Fruit fly (Drosophila melanogaster): Measurements from ENCODE around the gene CG42263.

The CG42263 gene

DNA sequence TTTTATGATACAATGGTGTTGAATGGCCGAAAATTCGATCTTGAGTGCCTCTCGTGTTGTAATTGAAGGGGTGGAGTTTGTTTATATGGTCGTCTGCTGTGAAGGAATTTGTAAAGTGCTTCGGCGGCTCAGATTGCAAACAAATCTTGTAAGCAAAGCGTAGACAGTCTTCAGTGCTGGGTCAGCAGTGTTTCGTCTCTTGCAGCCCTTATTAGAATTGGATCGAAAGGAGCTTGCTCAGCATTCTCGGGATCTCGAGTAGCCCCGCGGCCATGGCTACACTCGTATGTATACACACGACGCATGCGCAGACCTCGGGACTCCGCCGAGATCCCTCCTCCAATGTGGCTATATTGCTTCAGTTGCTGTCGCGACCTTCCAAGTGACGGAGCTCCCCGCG lies 22.5 kb upstream of the CG42263 start:
- no peak for TF ChIP-seq CG17801 (GFP tag; optimal IDR thresholded peaks at IDR 0.05; ENCODE audit: partially characterized antibody)

DNA sequence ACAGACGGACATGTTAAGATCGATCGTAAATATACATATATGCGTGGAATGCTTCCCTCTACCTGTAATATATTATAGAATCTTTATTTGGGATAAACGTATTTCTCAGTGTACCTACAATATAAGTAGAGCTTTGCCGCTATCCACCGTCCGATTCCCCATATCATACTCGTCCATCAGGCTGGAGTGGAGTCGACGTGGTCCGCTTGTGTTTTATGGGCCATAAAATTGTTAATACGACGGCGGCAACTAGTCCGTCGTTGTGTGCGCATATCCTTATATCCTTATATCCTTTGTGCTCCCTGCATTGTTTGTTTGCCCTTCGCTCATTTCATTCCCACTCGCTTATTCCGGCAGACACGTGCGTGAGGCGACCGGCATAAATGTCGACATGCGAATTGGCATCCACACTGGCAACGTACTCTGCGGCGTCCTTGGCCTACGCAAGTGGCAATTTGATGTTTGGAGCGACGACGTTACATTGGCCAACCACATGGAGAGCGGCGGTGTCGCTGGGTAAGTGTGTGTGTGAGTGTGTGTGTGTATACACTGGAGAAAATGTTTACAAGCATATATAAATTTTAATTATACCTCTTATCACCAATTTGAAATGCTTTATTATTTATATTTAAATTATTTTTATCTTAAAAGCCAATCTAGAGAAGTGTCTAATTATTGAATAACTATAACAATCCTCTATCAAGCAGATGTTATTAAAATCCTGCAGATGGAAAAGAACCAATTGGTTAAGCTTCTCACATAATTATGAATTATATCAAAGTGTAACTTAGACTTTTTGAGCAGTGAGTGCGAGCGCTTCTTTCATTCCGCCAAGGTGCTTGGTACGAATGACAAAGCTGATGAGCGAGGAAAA lies 13.4 kb upstream of the CG42263 start:
- TF ChIP-seq CG17801 (GFP tag; optimal IDR thresholded peaks at IDR 0.05; ENCODE audit: partially characterized antibody) = no peak

DNA sequence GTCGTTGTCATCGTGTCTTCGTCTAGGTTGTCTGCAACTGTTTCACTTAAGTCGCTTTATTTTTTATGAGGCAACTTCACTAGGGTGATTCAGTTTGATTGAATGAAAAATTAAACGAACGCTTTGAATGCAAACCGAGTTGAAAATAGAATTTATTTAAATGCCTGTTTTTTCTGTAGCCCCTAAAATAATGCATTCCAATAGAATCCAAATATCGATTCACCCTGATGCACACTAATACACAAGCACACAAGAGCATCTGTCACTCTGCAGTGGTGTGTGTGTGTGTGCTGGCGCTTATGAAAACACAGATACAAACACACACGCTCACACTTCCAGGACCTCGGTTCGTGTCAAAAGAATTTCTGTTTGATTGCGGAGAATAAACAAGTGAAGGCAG lies 6.2 kb upstream of the CG42263 start:
- TF ChIP-seq CG17801 (GFP tag; optimal IDR thresholded peaks at IDR 0.05; ENCODE audit: partially characterized antibody) = no peak

DNA sequence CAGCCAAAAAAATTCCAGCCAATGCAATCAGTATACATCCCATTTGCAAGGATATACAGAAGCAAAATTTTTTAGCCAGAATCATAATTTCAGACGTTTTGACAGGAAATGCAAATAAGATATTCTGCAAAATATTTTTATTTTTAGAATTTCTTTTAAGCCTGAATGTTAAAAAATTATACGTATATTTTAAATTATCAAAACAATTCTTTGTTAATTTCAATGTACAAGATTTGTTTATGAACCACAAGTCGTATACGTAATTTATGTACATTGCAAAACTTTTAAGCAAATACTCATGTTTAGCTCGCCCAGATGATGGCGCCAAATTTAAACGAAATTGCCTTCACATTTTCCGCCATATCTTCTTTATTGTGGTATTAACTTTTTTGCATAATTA lies 1.2 kb downstream of the CG42263 start, which contains the start of gene CG42654:
CG42654 (minus strand) TSS at position 101 of the 400 bp plus-strand sequence.
- no peak for TF ChIP-seq CG17801 (GFP tag; optimal IDR thresholded peaks at IDR 0.05; ENCODE audit: partially characterized antibody)

DNA sequence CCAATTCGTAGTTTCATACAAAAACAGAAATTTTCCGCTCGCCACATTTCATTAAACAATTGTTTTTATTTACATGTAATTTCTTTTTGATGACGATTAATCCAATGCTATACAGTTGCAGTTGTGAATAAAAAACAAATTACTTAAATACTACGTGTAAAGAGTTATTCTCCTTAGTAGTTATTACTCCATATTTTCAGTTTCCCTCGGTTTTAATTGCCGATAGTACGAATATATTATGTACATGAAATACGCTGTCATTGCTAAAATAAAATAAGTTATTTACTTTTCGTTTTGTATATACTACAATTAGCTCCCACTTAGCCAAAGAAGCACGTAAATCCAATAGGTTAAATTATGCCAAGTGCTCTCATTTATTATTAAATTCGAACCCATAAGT lies 2.0 kb downstream of the CG42263 start, which contains the start of gene CG42655:
CG42655 (minus strand) TSS at position 101 of the 400 bp plus-strand sequence.
- TF ChIP-seq CG17801 (GFP tag; optimal IDR thresholded peaks at IDR 0.05; ENCODE audit: partially characterized antibody) = no peak

DNA sequence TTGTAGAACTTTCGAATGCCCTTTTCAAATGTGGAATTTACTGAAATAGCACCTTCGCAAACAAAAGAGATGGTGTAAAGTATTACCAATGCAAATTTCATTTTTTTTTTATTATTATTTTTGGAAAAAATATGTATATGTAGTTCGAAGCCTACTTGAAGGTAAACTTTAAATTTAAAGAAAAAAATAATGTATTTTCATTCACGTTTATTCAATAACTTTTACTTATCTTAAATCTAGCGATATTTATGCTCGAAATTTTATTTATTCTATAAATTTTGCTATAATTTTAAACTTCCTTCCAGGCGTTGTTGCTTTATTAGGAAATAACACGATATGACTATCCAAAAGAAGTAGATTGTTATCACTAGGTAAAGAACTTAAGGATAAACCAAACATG lies 2.9 kb downstream of the CG42263 start, which contains the start of gene CG33710:
CG33710 (minus strand) TSS at position 101 of the 400 bp plus-strand sequence.
- TF ChIP-seq CG17801 (GFP tag; optimal IDR thresholded peaks at IDR 0.05; ENCODE audit: partially characterized antibody) = no peak

DNA sequence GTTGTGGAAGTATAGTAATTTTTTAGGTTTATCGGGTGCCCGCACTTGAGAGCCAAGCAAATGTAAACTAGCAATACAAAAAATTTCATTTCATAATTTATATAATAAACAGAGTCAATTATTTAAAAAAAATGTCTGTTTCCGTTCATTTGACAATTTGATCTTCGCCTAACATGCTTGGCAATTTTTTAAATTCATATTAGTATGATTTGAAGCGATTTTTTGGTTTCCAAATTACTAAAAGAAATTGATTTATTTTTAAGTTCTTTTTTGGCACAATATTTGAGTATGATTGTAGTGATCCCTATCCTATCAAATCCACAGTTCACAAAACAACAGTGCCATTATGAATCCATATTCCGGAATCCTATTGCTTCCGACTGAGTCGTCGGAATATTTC lies 3.7 kb downstream of the CG42263 start, which contains the start of gene CG34258:
CG34258 (minus strand) TSS at position 101 of the 400 bp plus-strand sequence.
- TF ChIP-seq CG17801 (GFP tag; optimal IDR thresholded peaks at IDR 0.05; ENCODE audit: partially characterized antibody) = no peak

DNA sequence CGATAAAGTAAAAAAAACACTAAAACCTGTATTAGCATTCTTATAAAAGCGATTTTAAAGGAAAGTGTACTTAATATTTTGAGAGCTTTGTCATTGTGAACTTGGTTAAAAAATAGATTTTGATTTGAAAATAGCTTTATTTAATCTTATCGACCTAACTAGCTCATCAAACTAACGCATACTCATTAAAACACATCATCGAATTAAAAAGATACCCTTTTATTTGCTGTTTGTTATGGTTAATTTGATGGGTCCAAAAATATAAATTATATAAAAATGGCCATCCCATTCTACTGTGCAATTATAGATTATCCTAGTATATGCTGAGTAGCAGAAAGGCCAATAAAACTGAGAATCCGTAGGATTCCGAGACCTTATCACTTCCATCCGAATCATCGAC lies 4.6 kb downstream of the CG42263 start, which contains the start of gene CG32219:
CG32219 (minus strand) TSS at position 101 of the 400 bp plus-strand sequence.
- no peak for TF ChIP-seq CG17801 (GFP tag; optimal IDR thresholded peaks at IDR 0.05; ENCODE audit: partially characterized antibody)

DNA sequence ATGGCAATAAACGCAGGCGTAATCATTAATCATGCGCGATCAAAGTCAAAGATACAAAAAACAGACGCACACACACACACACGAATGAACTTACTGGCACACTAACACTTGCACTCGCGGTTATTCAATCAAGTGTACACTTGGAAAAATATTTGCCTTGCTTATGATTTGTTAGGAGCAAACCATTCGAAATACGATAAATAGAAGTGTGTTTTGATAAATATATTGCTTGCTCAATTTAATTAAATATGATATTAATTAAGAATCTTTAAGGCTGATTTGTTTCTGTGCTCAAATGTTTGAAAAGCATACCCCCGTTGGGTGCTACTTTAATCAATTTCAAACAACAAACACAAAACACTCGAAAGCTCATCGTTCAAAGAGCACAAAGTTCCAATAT lies 10.1 kb downstream of the CG42263 start:
- no peak for TF ChIP-seq CG17801 (GFP tag; optimal IDR thresholded peaks at IDR 0.05; ENCODE audit: partially characterized antibody)

DNA sequence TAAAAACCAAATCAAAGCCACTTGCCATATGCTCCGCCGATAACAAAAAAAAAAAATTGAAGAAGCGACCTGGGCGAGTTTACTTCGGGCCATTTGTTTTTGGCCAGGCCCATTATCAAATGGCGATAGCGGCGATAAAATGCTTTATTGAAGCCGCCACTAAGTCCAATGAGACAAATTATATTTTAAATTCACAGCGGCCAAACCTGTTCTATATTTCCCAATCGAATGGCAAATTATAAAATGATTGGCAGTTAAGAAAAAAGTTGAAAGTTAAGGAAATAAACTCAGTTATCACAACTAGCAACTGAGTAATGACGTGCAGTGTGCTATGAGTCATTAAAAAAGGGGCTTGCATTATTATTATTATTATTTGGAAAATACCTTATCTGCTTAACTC lies 14.4 kb downstream of the CG42263 start:
- TF ChIP-seq CG17801 (GFP tag; optimal IDR thresholded peaks at IDR 0.05; ENCODE audit: partially characterized antibody) = no peak

DNA sequence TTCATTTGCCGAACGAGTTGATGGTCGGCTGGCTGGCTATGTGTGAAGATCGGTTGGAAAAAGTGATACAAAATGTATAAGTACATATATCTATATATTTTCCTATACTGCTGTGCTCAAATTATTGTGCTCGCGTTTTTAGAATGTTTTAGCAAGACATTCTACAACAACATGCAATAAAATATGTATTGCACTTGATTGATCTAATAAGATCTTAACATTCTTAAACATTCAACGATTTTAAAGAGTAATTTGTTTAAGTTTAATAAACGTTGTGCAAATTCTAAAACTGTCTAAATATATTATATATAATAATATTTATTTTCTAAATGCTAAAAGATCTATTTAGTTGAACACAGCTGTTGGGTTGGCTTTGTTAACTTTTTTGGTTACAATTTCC lies 15.2 kb downstream of the CG42263 start:
- no peak for TF ChIP-seq CG17801 (GFP tag; optimal IDR thresholded peaks at IDR 0.05; ENCODE audit: partially characterized antibody)

DNA sequence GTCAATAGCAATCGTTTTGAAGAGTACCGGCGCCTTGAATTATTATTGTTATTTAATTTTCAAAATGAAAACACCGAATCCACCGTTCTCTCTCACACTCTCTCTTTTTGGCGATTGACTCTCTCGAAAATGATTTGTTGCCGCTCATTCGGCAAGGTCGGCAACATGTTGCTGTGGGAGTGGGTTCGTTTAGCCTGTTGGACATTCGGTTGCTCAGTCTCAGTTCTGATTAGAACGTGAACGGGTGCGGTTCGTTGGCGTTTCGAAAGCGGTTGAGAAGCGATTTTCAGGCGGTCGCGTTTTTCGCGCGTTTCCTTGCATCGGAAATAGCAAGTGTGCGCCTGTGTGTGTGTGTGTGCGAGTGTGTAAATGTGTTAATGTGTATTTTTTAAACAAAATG lies 16.6 kb downstream of the CG42263 start, which contains the start of gene Ac76E:
Ac76E (plus strand) TSS at position 264 of the 400 bp plus-strand sequence.
- TF ChIP-seq CG17801 (GFP tag; optimal IDR thresholded peaks at IDR 0.05; ENCODE audit: partially characterized antibody) = peak; percentile 6

DNA sequence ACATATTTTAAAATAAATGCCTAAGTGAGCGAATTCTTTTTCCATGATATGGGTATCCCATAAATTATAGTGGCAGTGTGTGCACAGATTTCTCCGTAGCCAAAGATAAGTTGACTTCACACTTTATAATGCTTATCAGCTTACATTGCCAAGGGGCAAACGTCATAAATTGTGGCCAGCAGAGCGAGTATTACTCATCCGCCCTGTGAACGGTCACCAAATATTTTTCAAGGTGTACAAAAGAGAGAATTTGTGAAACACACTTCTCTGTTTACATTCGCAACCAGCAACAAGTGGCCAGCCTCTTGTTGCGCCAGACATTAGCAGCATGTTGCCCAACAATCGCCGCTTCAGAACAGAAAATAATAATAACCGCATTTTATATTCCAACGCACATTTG lies 22.7 kb downstream of the CG42263 start:
- TF ChIP-seq CG17801 (GFP tag; optimal IDR thresholded peaks at IDR 0.05; ENCODE audit: partially characterized antibody) = peak; percentile 54

DNA sequence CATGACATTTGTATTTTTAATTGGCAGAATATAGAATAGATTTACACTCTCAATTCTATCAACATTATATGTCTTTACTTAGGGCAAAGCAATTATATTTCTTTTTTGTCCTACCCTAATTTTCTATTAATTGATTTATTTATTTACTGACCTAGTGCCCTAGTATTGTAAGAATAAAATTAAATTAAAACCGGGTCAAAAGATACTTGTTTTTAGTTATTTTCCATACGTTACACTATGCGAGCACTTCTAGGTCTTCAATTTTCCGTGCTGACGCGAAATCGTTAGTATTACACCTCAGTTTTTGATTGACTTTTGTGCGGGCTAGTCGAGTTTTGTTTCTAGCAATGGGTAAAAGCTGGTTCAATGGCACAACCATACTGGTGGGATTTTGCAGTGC lies 24.2 kb downstream of the CG42263 start, which contains the start of gene CG46462:
CG46462 (plus strand) TSS at position 301 of the 400 bp plus-strand sequence.
- no peak for TF ChIP-seq CG17801 (GFP tag; optimal IDR thresholded peaks at IDR 0.05; ENCODE audit: partially characterized antibody)

DNA sequence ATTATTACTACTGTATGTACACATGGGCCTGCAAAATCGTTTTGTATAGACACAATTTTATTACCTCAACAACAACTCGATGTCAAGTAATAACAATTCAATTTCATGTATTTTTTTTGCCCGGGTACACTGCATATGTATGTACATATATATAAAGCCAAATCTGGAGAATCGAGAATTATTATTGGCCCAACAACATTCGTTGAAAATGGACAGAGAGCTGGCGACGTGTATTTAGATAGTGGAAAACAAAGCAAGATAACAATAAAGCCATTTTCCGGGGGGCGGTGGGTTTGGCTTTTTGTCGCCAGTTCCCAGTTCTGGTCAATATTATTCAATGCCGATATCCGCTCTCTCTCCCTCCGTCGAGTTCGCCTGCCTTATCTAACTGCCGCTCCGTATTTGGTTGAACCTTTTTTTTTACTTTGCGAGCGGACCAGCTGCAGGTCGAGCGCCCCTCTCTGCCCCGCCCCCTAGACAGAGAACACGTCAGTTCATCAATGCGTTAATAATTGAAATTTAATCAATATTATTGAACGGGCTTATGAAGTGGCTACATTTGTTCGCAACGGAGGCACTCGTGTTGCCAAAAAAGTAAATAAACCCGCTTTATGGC lies 25.8 kb downstream of the CG42263 start:
- no peak for TF ChIP-seq CG17801 (GFP tag; optimal IDR thresholded peaks at IDR 0.05; ENCODE audit: partially characterized antibody)

Data from ovary, adult (tissue).